Worm (Caenorhabditis elegans): Measurements from ENCODE around the gene F02H6.2.

ce11 chrIV:14186264-14186663, 10.0 kb upstream of the F02H6.2 start:
- no peak for TF ChIP-seq sptf-1 (tag; optimal IDR thresholded peaks at IDR 0.05)
- TF ChIP-seq snpc-4 (tag; optimal IDR thresholded peaks at IDR 0.05), result no peak
- no peak for TF ChIP-seq ceh-39 (tag; optimal IDR thresholded peaks at IDR 0.05)
- no peak for TF ChIP-seq lin-13 (tag; optimal IDR thresholded peaks at IDR 0.05)
- TF ChIP-seq nhr-76 (tag; optimal IDR thresholded peaks at IDR 0.05), result no peak

All from whole organism, mixed stage, embryonic.